Fruit fly (Drosophila melanogaster) whole organism, embryonic: ENCODE results near the gene UQCR-6.4L.

ENCODE experiments used
- BEAF-32 ChIP-seq: fragments of 200-800 bp; sonication (Bioruptor generic); optimal IDR thresholded peaks from 3 replicates; lab custom pipeline; 2017; ENCODE audit warnings: missing biosample characterization, missing genetic modification characterization, mild to moderate bottlenecking, moderate library complexity, missing genetic modification reagents
- Bteb2 ChIP-seq: fragments of 200-800 bp; sonication (Bioruptor generic); optimal IDR thresholded peaks from 2 replicates; lab custom pipeline; 2016; ENCODE audit warnings: missing biosample characterization, missing genetic modification characterization
- CG10431 ChIP-seq: fragments of 200-800 bp; sonication (Bioruptor generic); optimal IDR thresholded peaks from 3 replicates; lab custom pipeline; 2018; ENCODE audit warnings: missing biosample characterization, mild to moderate bottlenecking, missing genetic modification characterization
- CG11560 ChIP-seq: fragments of 200-800 bp; sonication (Bioruptor generic); IDR thresholded peaks from 3 replicates; pipeline ENCODE4 v1.3.6; 2022; ENCODE audit warnings: missing biosample characterization, missing genetic modification characterization
- CG1233 ChIP-seq: fragments of 200-800 bp; sonication (Bioruptor generic); optimal IDR thresholded peaks from 4 replicates; lab custom pipeline; 2018; ENCODE audit warnings: missing biosample characterization, mild to moderate bottlenecking, missing genetic modification characterization
- CG1603 ChIP-seq: fragments of 200-800 bp; sonication (Bioruptor generic); optimal IDR thresholded peaks from 2 replicates; lab custom pipeline; 2019; ENCODE audit warnings: missing biosample characterization, mild to moderate bottlenecking, missing genetic modification characterization, moderate library complexity
- CG2678 ChIP-seq: fragments of 200-800 bp; sonication (Bioruptor generic); optimal IDR thresholded peaks from 3 replicates; lab custom pipeline; 2019; ENCODE audit warnings: missing biosample characterization, mild to moderate bottlenecking, missing genetic modification characterization, moderate library complexity
- CG32532 ChIP-seq: fragments of 200-800 bp; sonication (Bioruptor generic); IDR thresholded peaks from 2 replicates; pipeline ENCODE4 v1.3.6; 2022; ENCODE audit warnings: missing biosample characterization, missing genetic modification characterization
- CG3281 ChIP-seq: fragments of 200-800 bp; sonication (Bioruptor generic); optimal IDR thresholded peaks from 3 replicates; lab custom pipeline; 2017; ENCODE audit warnings: missing biosample characterization, mild to moderate bottlenecking, missing genetic modification characterization
- CG4730 ChIP-seq: fragments of 200-800 bp; sonication (Bioruptor generic); IDR thresholded peaks from 2 replicates; pipeline ENCODE4 v1.3.6; 2022; ENCODE audit warnings: missing biosample characterization, missing genetic modification characterization
- CG7928 ChIP-seq: fragments of 200-800 bp; sonication (Bioruptor generic); optimal IDR thresholded peaks from 2 replicates; lab custom pipeline; 2017; ENCODE audit warnings: missing biosample characterization, mild to moderate bottlenecking, missing genetic modification characterization
- CG8290 ChIP-seq, 3 experiments: fragments of 200-800 bp; sonication (Bioruptor generic); optimal IDR thresholded peaks; 2 replicates each; lab custom pipeline; 2016 to 2019; ENCODE audit warnings: missing biosample characterization in 3 of 3, missing genetic modification characterization in 3 of 3, mild to moderate bottlenecking in 2 of 3, moderate library complexity in 1 of 3
- CG8388 ChIP-seq: fragments of 200-800 bp; sonication (Bioruptor generic); optimal IDR thresholded peaks from 2 replicates; lab custom pipeline; 2019; ENCODE audit warnings: missing biosample characterization, mild to moderate bottlenecking, missing genetic modification characterization, moderate library complexity
- CG9797 ChIP-seq: fragments of 200-800 bp; sonication (Bioruptor generic); optimal IDR thresholded peaks from 3 replicates; lab custom pipeline; 2018; ENCODE audit warnings: missing biosample characterization, mild to moderate bottlenecking, missing genetic modification characterization
- CkIIα-i1 ChIP-seq: fragments of 200-800 bp; sonication (Bioruptor generic); IDR thresholded peaks from 2 replicates; pipeline ENCODE4 v1.3.6; 2022; ENCODE audit warnings: missing biosample characterization, missing genetic modification characterization
- Dek ChIP-seq: fragments of 200-800 bp; sonication (Bioruptor generic); optimal IDR thresholded peaks from 3 replicates; lab custom pipeline; 2019; ENCODE audit warnings: missing biosample characterization, mild to moderate bottlenecking, missing genetic modification characterization, moderate library complexity
- Dll ChIP-seq: fragments of 200-800 bp; sonication (Bioruptor generic); IDR thresholded peaks from 4 replicates; pipeline ENCODE4 v1.3.6; 2022; ENCODE audit warnings: missing biosample characterization, missing genetic modification characterization; ENCODE audit not compliant: partially characterized antibody
- Ets97D ChIP-seq: fragments of 200-800 bp; sonication (Bioruptor generic); optimal IDR thresholded peaks from 3 replicates; lab custom pipeline; 2016; ENCODE audit warnings: missing biosample characterization, missing genetic modification characterization
- Fer2 ChIP-seq: fragments of 200-800 bp; sonication (Bioruptor generic); optimal IDR thresholded peaks from 2 replicates; lab custom pipeline; 2018; ENCODE audit warnings: missing biosample characterization, mild to moderate bottlenecking, missing genetic modification characterization, moderate library complexity
- HLH54F ChIP-seq: fragments of 200-800 bp; sonication (Bioruptor generic); optimal IDR thresholded peaks from 3 replicates; lab custom pipeline; 2016; ENCODE audit warnings: missing biosample characterization, missing genetic modification characterization
- Hr51 ChIP-seq, 2 experiments: fragments of 200-800 bp; sonication (Bioruptor generic); optimal IDR thresholded peaks; 2 replicates in 1 of 2; 3 replicates in 1 of 2; lab custom pipeline; 2016 to 2018; ENCODE audit warnings: missing biosample characterization in 2 of 2, missing genetic modification characterization in 2 of 2, mild to moderate bottlenecking in 1 of 2, moderate library complexity in 1 of 2
- MESR4 ChIP-seq: fragments of 200-800 bp; sonication (Bioruptor generic); optimal IDR thresholded peaks from 2 replicates; lab custom pipeline; 2018; ENCODE audit warnings: missing biosample characterization, mild to moderate bottlenecking, missing genetic modification characterization, moderate library complexity
- PHDP ChIP-seq: fragments of 200-800 bp; sonication (Bioruptor generic); optimal IDR thresholded peaks from 3 replicates; lab custom pipeline; 2018; ENCODE audit warnings: missing biosample characterization, mild to moderate bottlenecking, missing genetic modification characterization, moderate library complexity
- Scr ChIP-seq: fragments of 200-800 bp; sonication (Bioruptor generic); IDR thresholded peaks from 2 replicates; pipeline ENCODE4 v1.3.6; 2022; ENCODE audit warnings: missing biosample characterization, missing genetic modification characterization; ENCODE audit not compliant: partially characterized antibody
- Sry-β ChIP-seq: fragments of 200-800 bp; sonication (Bioruptor generic); optimal IDR thresholded peaks from 2 replicates; lab custom pipeline; 2018; ENCODE audit warnings: missing biosample characterization, mild to moderate bottlenecking, missing genetic modification characterization, moderate library complexity
- Sry-δ ChIP-seq: fragments of 200-800 bp; sonication (Bioruptor generic); optimal IDR thresholded peaks from 2 replicates; lab custom pipeline; 2016; ENCODE audit warnings: missing biosample characterization, missing genetic modification characterization
- Xbp1 ChIP-seq: fragments of 200-800 bp; sonication (Bioruptor generic); optimal IDR thresholded peaks from 3 replicates; lab custom pipeline; 2016; ENCODE audit warnings: missing biosample characterization, mild to moderate bottlenecking, missing genetic modification characterization
- amos ChIP-seq: fragments of 200-800 bp; sonication (Bioruptor generic); IDR thresholded peaks from 2 replicates; pipeline ENCODE4 v1.3.6; 2022; ENCODE audit warnings: missing biosample characterization, missing genetic modification characterization; ENCODE audit not compliant: partially characterized antibody
- chinmo ChIP-seq: fragments of 200-800 bp; sonication (Bioruptor generic); IDR thresholded peaks from 4 replicates; pipeline ENCODE4 v1.3.6; 2022; ENCODE audit warnings: missing biosample characterization, missing genetic modification characterization; ENCODE audit not compliant: partially characterized antibody
- ewg ChIP-seq: fragments of 200-800 bp; sonication (Bioruptor generic); optimal IDR thresholded peaks from 3 replicates; lab custom pipeline; 2017; ENCODE audit warnings: mild to moderate bottlenecking, missing biosample characterization, missing genetic modification reagents, missing genetic modification characterization
- gcm ChIP-seq: fragments of 200-800 bp; sonication (Bioruptor generic); optimal IDR thresholded peaks from 2 replicates; lab custom pipeline; 2019; ENCODE audit warnings: missing biosample characterization, mild to moderate bottlenecking, missing genetic modification characterization, moderate library complexity
- gro ChIP-seq: fragments of 200-800 bp; sonication (Bioruptor generic); optimal IDR thresholded peaks from 2 replicates; lab custom pipeline; 2016; ENCODE audit warnings: missing biosample characterization, missing genetic modification characterization
- gt ChIP-seq: fragments of 200-800 bp; sonication (Bioruptor generic); IDR thresholded peaks from 2 replicates; pipeline ENCODE4 v1.3.6; 2022; ENCODE audit warnings: missing biosample characterization, missing genetic modification characterization
- hth ChIP-seq: fragments of >200 bp; optimal IDR thresholded peaks from 2 replicates; lab custom pipeline; 2017; ENCODE audit warnings: inconsistent platforms
- insv ChIP-seq, 2 experiments: fragments of 200-800 bp; sonication (Bioruptor generic); optimal IDR thresholded peaks; 3 replicates each; lab custom pipeline; 2016 to 2018; ENCODE audit warnings: missing biosample characterization in 2 of 2, missing genetic modification characterization in 2 of 2
- kay ChIP-seq: fragments of 200-800 bp; sonication (Bioruptor generic); optimal IDR thresholded peaks from 2 replicates; lab custom pipeline; 2016; ENCODE audit warnings: missing biosample characterization, missing genetic modification characterization
- mld ChIP-seq: fragments of 200-800 bp; sonication (Bioruptor generic); IDR thresholded peaks from 3 replicates; pipeline ENCODE4 v1.3.6; 2022; ENCODE audit warnings: missing biosample characterization, missing genetic modification characterization; ENCODE audit not compliant: partially characterized antibody
- nerfin-2 ChIP-seq: fragments of 200-800 bp; sonication (Bioruptor generic); IDR thresholded peaks from 2 replicates; pipeline ENCODE4 v1.3.6; 2022; ENCODE audit warnings: missing biosample characterization, missing genetic modification characterization; ENCODE audit not compliant: partially characterized antibody
- odd ChIP-seq: fragments of 200-800 bp; sonication (Bioruptor generic); optimal IDR thresholded peaks from 2 replicates; lab custom pipeline; 2017; ENCODE audit warnings: missing biosample characterization, mild to moderate bottlenecking, missing genetic modification characterization
- phol ChIP-seq: fragments of 200-800 bp; sonication (Bioruptor generic); optimal IDR thresholded peaks from 3 replicates; lab custom pipeline; 2018; ENCODE audit warnings: missing biosample characterization, mild to moderate bottlenecking, missing genetic modification characterization, moderate library complexity
- sens ChIP-seq: fragments of 200-800 bp; sonication (Bioruptor generic); peaks from one replicate; lab custom pipeline; 2016; ENCODE audit warnings: missing biosample characterization, missing genetic modification characterization
- sna ChIP-seq: fragments of 200-800 bp; sonication (Bioruptor generic); IDR thresholded peaks from 2 replicates; pipeline ENCODE4 v1.3.6; 2022; ENCODE audit warnings: missing biosample characterization, missing genetic modification characterization; ENCODE audit not compliant: partially characterized antibody
- tll ChIP-seq, 2 experiments: fragments of 200-800 bp in 1 of 2; fragments of >200 bp in 1 of 2; sonication (Bioruptor generic) in 1 of 2; optimal IDR thresholded peaks; 2 replicates each; lab custom pipeline; 2017 to 2019; ENCODE audit warnings: missing biosample characterization in 2 of 2, missing genetic modification characterization in 2 of 2, mild to moderate bottlenecking in 1 of 2, moderate library complexity in 1 of 2
- unc-4 ChIP-seq: fragments of 200-800 bp; sonication (Bioruptor generic); IDR thresholded peaks from 2 replicates; pipeline ENCODE4 v1.3.6; 2022; ENCODE audit warnings: missing biosample characterization, missing genetic modification characterization; ENCODE audit not compliant: partially characterized antibody
- usp ChIP-seq: fragments of >200 bp; optimal IDR thresholded peaks from 2 replicates; lab custom pipeline; 2017; ENCODE audit warnings: missing biosample characterization, missing genetic modification characterization
- wdn ChIP-seq: fragments of 200-800 bp; sonication (Bioruptor generic); IDR thresholded peaks from 2 replicates; pipeline ENCODE4 v1.3.6; 2022; ENCODE audit warnings: missing biosample characterization, missing genetic modification characterization
- z ChIP-seq: fragments of 200-800 bp; sonication (Bioruptor generic); IDR thresholded peaks from 3 replicates; pipeline ENCODE4 v1.3.6; 2022; ENCODE audit warnings: missing biosample characterization, missing genetic modification characterization
- zen ChIP-seq: fragments of 200-800 bp; sonication (Bioruptor generic); optimal IDR thresholded peaks from 3 replicates; lab custom pipeline; 2018; ENCODE audit warnings: missing biosample characterization, mild to moderate bottlenecking, missing genetic modification characterization, moderate library complexity

The UQCR-6.4L gene

DNA sequence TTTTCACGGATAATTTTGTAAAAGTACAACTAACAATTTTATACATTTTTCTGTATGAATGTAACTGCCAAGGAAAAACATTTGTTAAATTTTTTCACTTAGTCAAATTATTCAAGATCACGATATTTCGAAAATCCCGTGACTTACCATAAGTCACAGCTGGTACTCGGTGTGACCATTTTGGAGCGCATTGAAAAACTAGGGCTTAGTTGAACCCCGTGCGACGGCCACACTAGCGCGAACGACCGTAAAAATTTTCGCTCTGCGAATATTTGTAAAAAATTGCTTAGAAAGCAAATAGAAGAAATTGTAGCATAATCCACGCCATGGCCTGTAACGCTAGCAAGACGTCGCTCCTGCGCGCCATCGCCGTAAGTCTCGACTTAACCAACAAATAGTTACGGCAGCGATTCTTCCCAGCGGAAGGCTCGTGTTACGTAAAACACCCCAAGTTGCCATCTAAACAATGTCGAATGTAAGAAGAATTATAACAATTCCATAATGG, 17.6 kb downstream of the UQCR-6.4L start, which contains the start of gene UQCR-C2 (continued):
- TF ChIP-seq Dll (GFP tag; lab: Robert Waterston, UW) (no peak), MESR4 (peak; percentile 96), gro (peak; percentile 54), CG8388 (GFP tag; lab: Kevin White, UChicago) (no peak), insv (GFP tag; optimal IDR thresholded peaks at IDR 0.05; lab: Kevin White, UChicago) (no peak), PHDP (tag; lab: Kevin White, UChicago) (peak; percentile 40), ewg (GFP tag; lab: Kevin White, UChicago) (no peak), zen (tag; lab: Kevin White, UChicago) (peak; percentile 23), sna (GFP tag; lab: Robert Waterston, UW) (peak; percentile 44; the same call in 1 of the 2 replicates), CG7928 (GFP tag; lab: Kevin White, UChicago) (peak; percentile 37), amos (GFP tag; lab: Robert Waterston, UW) (peak; percentile 30; the same call in 1 of the 2 replicates), CG8290 (GFP tag; optimal IDR thresholded peaks at IDR 0.05; lab: Kevin White, UChicago) (peak; percentile 44), CG8290 (tag; optimal IDR thresholded peaks at IDR 0.05; lab: Kevin White, UChicago) (peak in 1 of 2 experiments; percentile 61), CG4730 (GFP tag; lab: Robert Waterston, UW) (no peak), gcm (GFP tag; lab: Kevin White, UChicago) (no peak), Fer2 (tag; lab: Kevin White, UChicago) (no peak), BEAF-32 (GFP tag; lab: Kevin White, UChicago) (peak; percentile 61), Bteb2 (GFP tag; lab: Kevin White, UChicago) (no peak), CG32532 (GFP tag; lab: Robert Waterston, UW) (peak; percentile 16; the same call in 1 of the 2 replicates), Dek (tag; lab: Kevin White, UChicago) (peak; percentile 50), sens (GFP tag; lab: Kevin White, UChicago) (peak; percentile 61), CG11560 (no peak), nerfin-2 (GFP tag; lab: Robert Waterston, UW) (no peak), Xbp1 (GFP tag; lab: Kevin White, UChicago) (peak; percentile 2), CG2678 (tag; lab: Kevin White, UChicago) (peak; percentile 17), CkIIα-i1 (GFP tag; lab: Robert Waterston, UW) (no peak), Ets97D (GFP tag; lab: Kevin White, UChicago) (peak; percentile 60), chinmo (GFP tag; lab: Robert Waterston, UW) (0 out of 4 replicates have a peak, but pooled peaks have one; percentile 28), wdn (GFP tag; lab: Robert Waterston, UW) (no peak), gt (GFP tag; lab: Robert Waterston, UW) (no peak), mld (0 out of 3 replicates have a peak, but pooled peaks have one; percentile 16), CG1603 (peak; percentile 79), HLH54F (GFP tag; lab: Kevin White, UChicago) (peak; percentile 11), hth (lab: Kevin White, UChicago) (no peak), odd (GFP tag; lab: Kevin White, UChicago) (no peak), unc-4 (GFP tag; lab: Robert Waterston, UW) (peak; percentile 38; the same call in 1 of the 2 replicates), kay (no peak), CG9797 (GFP tag; lab: Kevin White, UChicago) (peak; percentile 91), CG10431 (GFP tag; lab: Kevin White, UChicago) (no peak), phol (tag; lab: Kevin White, UChicago) (peak; percentile 46), usp (GFP tag; lab: Kevin White, UChicago) (no peak), Scr (GFP tag; lab: Robert Waterston, UW) (peak; percentile 25), CG3281 (GFP tag; lab: Kevin White, UChicago) (no peak), Hr51 (GFP tag; optimal IDR thresholded peaks at IDR 0.05; lab: Kevin White, UChicago) (no peak), CG1233 (no peak), z (GFP tag; lab: Robert Waterston, UW) (no peak), Sry-δ (peak; percentile 67), tll (GFP tag; optimal IDR thresholded peaks at IDR 0.05; lab: Kevin White, UChicago) (peak in 1 of 2 experiments; percentile 51), Sry-β (GFP tag; lab: Kevin White, UChicago) (peak; percentile 34)
